Worm (Caenorhabditis elegans): ENCODE measurements around the gene F54E7.6.

DNA sequence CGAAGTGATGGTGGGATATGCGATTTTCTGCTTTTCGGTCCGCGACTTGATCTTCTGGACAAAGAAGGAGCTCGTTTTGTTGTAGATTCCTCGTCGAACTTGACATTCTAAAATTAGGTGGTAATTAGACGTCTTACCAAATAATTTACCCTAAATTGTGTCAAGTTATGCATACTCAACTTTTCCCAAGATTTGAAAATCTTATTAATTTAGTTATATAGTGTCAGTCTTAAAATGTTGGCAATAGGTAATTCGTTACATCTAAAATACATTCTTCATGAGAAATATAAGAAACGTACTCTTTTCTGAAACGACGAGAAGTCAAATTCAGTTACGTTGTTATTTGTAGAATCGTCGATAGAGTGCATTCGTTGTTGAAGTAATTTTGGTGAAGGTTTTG, 46.7 kb upstream of the F54E7.6 start:
- TF ChIP-seq dao-5 (tag; optimal IDR thresholded peaks at IDR 0.05) (no peak), W03F9.2 (tag; optimal IDR thresholded peaks at IDR 0.05) (no peak), him-1 (tag; optimal IDR thresholded peaks at IDR 0.05) (no peak)
